Fruit fly (Drosophila melanogaster): ENCODE results near the gene Naglu.
A peak's percentile ranks its signal among the peaks of the same experiment; 100 is the strongest.

The Naglu gene

dm6 chr2L:8382646-8383045, 29.0 kb downstream of the Naglu start, which contains the start of the genes CG13392 and Rcd4 (continued):
- peak; percentile 78 for TF ChIP-seq MESR4 (GFP tag; optimal IDR thresholded peaks at IDR 0.05)
- TF ChIP-seq CG34422 (GFP tag; IDR thresholded peaks at IDR 0.05) = peak; percentile 91
- peak; percentile 21 for TF ChIP-seq CG13775 (GFP tag; optimal IDR thresholded peaks at IDR 0.05)
- peak; percentile 11 for TF ChIP-seq CTCF (GFP tag; optimal IDR thresholded peaks at IDR 0.05)
- TF ChIP-seq maf-S (GFP tag; optimal IDR thresholded peaks at IDR 0.05) = peak; percentile 47
- peak; percentile 29 for TF ChIP-seq D19B (GFP tag; optimal IDR thresholded peaks at IDR 0.05)
- TF ChIP-seq BEAF-32 (GFP tag; optimal IDR thresholded peaks at IDR 0.05) = peak; percentile 63
- TF ChIP-seq Antp (GFP tag; optimal IDR thresholded peaks at IDR 0.05) = peak; percentile 85
- peak; percentile 57 for TF ChIP-seq H2.0 (GFP tag; IDR thresholded peaks at IDR 0.05)
- TF ChIP-seq Hr51 (GFP tag; optimal IDR thresholded peaks at IDR 0.05) = peak; percentile 20 to 76
- peak; percentile 52 for TF ChIP-seq sug (tag; optimal IDR thresholded peaks at IDR 0.05)

- TF ChIP-seq ATbp (GFP tag; optimal IDR thresholded peaks at IDR 0.05) = peak; percentile 44
- peak; percentile 8 to 26 for TF ChIP-seq dpn (GFP tag; optimal IDR thresholded peaks at IDR 0.05)
- TF ChIP-seq GATAe (GFP tag; conservative IDR thresholded peaks at IDR 0.05) = no peak
- TF ChIP-seq CG8765 (GFP tag; IDR thresholded peaks at IDR 0.05) = no peak
- TF ChIP-seq Nf-YB (GFP tag; optimal IDR thresholded peaks at IDR 0.05) = peak; percentile 1
- no peak for TF ChIP-seq her (GFP tag; optimal IDR thresholded peaks at IDR 0.05)
- no peak for TF ChIP-seq Kr (GFP tag; optimal IDR thresholded peaks at IDR 0.05)
- TF ChIP-seq CG6765 (GFP tag; optimal IDR thresholded peaks at IDR 0.05) = no peak
- TF ChIP-seq CG3407 (GFP tag; optimal IDR thresholded peaks at IDR 0.05) = peak; percentile 24
- TF ChIP-seq gt (GFP tag; IDR thresholded peaks at IDR 0.05) = no peak
- TF ChIP-seq Bdp1 (GFP tag; optimal IDR thresholded peaks at IDR 0.05) = no peak
- peak; percentile 25 for TF ChIP-seq mam (GFP tag; optimal IDR thresholded peaks at IDR 0.05)
- TF ChIP-seq en (GFP tag; optimal IDR thresholded peaks at IDR 0.05) = no peak
- peak; percentile 53 for TF ChIP-seq trem (tag; optimal IDR thresholded peaks at IDR 0.05)
- TF ChIP-seq CG10462 (GFP tag; optimal IDR thresholded peaks at IDR 0.05) = no peak
- TF ChIP-seq YL-1 (GFP tag; optimal IDR thresholded peaks at IDR 0.05) = peak; percentile 83
- no peak; the same call in 2 of the 3 replicates for TF ChIP-seq ken (GFP tag; IDR thresholded peaks at IDR 0.05)
- TF ChIP-seq CG7839 (tag; optimal IDR thresholded peaks at IDR 0.05) = peak; percentile 46
- TF ChIP-seq crp (GFP tag; optimal IDR thresholded peaks at IDR 0.05) = peak in 1 of 2 experiments; percentile 4
- peak; percentile 88 for TF ChIP-seq sens (GFP tag)
- TF ChIP-seq CG12942 (GFP tag; optimal IDR thresholded peaks at IDR 0.05) = peak; percentile 4
- no peak for TF ChIP-seq CG10431 (GFP tag; optimal IDR thresholded peaks at IDR 0.05)
- peak; percentile 30 for TF ChIP-seq nerfin-1 (tag; optimal IDR thresholded peaks at IDR 0.05)
- no peak for TF ChIP-seq Oaz (GFP tag; IDR thresholded peaks at IDR 0.05)
- TF ChIP-seq dmrt11E (tag; optimal IDR thresholded peaks at IDR 0.05) = peak; percentile 40
- TF ChIP-seq prd (optimal IDR thresholded peaks at IDR 0.05) = no peak
- 0 out of 3 replicates have a peak, but pooled peaks have one; percentile 7 for TF ChIP-seq prd (GFP tag; IDR thresholded peaks at IDR 0.05)
- no peak for TF ChIP-seq CG8944 (GFP tag; optimal IDR thresholded peaks at IDR 0.05)
- peak; percentile 50 for TF ChIP-seq corto (GFP tag; optimal IDR thresholded peaks at IDR 0.05)
- no peak for TF ChIP-seq HLH54F (GFP tag; optimal IDR thresholded peaks at IDR 0.05)
- TF ChIP-seq seq (GFP tag; IDR thresholded peaks at IDR 0.05) = no peak
- no peak for TF ChIP-seq psq (GFP tag; optimal IDR thresholded peaks at IDR 0.05)
- TF ChIP-seq ash1 (GFP tag; optimal IDR thresholded peaks at IDR 0.05) = no peak
- peak; percentile 17 for TF ChIP-seq CG4820 (GFP tag; optimal IDR thresholded peaks at IDR 0.05)
- peak; percentile 68 for TF ChIP-seq Dref (GFP tag; IDR thresholded peaks at IDR 0.05)
- TF ChIP-seq Med (GFP tag) = peak; percentile 75
- peak; percentile 54 for TF ChIP-seq Blimp-1 (GFP tag; optimal IDR thresholded peaks at IDR 0.05)
- no peak for TF ChIP-seq Dad (GFP tag; optimal IDR thresholded peaks at IDR 0.05)
- peak; percentile 11 for TF ChIP-seq vfl (GFP tag; optimal IDR thresholded peaks at IDR 0.05)
- no peak for TF ChIP-seq schlank (tag; optimal IDR thresholded peaks at IDR 0.05)
Observed at dm6 chr2L:8381508-8382036, 30.1 kb downstream of the Naglu start, which contains the start of gene AlaRS. Gene AlaRS, minus strand, starts transcription at chr2L:8381764.

All from whole organism, embryonic.